Fruit fly (Drosophila melanogaster) whole organism, prepupa: ENCODE results near the gene CG7179.

ENCODE experiments used
- Blimp-1 ChIP-seq: fragments of 200-800 bp; sonication (Bioruptor generic); optimal IDR thresholded peaks from 3 replicates; lab custom pipeline; 2017; ENCODE audit warnings: missing biosample characterization, missing genetic modification characterization, mild to moderate bottlenecking, moderate library complexity, missing genetic modification reagents
- CG11294 ChIP-seq: fragments of 200-800 bp; sonication (Bioruptor generic); IDR thresholded peaks from 2 replicates; pipeline ENCODE4 v1.3.6; 2022; ENCODE audit warnings: missing biosample characterization, missing genetic modification characterization
- CG11762 ChIP-seq: fragments of 200-800 bp; sonication (Bioruptor generic); optimal IDR thresholded peaks from 3 replicates; lab custom pipeline; 2016; ENCODE audit warnings: missing biosample characterization, missing genetic modification characterization; ENCODE audit not compliant: insufficient read depth
- CG11902 ChIP-seq: fragments of 200-800 bp; sonication (Bioruptor generic); optimal IDR thresholded peaks from 3 replicates; lab custom pipeline; 2016; ENCODE audit warnings: missing biosample characterization, missing genetic modification characterization
- CG15336 ChIP-seq: fragments of 200-800 bp; sonication (Bioruptor generic); IDR thresholded peaks from 2 replicates; pipeline ENCODE4 v1.3.6; 2022; ENCODE audit warnings: missing biosample characterization, missing genetic modification characterization
- CG1621 ChIP-seq: fragments of 200-800 bp; sonication (Bioruptor generic); optimal IDR thresholded peaks from 3 replicates; lab custom pipeline; 2018; ENCODE audit warnings: missing biosample characterization, mild to moderate bottlenecking, missing genetic modification characterization
- CG3032 ChIP-seq: fragments of 200-800 bp; optimal IDR thresholded peaks from 2 replicates; lab custom pipeline; 2019; ENCODE audit warnings: missing biosample characterization, mild to moderate bottlenecking, missing genetic modification characterization, moderate library complexity
- CG31627 ChIP-seq: fragments of 200-800 bp; sonication (Bioruptor generic); optimal IDR thresholded peaks from 3 replicates; lab custom pipeline; 2016; ENCODE audit warnings: missing biosample characterization, missing genetic modification characterization
- CG34406 ChIP-seq: fragments of 200-800 bp; sonication (Bioruptor generic); optimal IDR thresholded peaks from 3 replicates; lab custom pipeline; 2016; ENCODE audit warnings: missing biosample characterization, missing genetic modification characterization
- CG3919 ChIP-seq: fragments of 200-800 bp; sonication (Bioruptor generic); optimal IDR thresholded peaks from 3 replicates; lab custom pipeline; 2016; ENCODE audit warnings: missing biosample characterization, missing genetic modification characterization
- CG4318 ChIP-seq: fragments of 200-800 bp; sonication (Bioruptor generic); optimal IDR thresholded peaks from 3 replicates; lab custom pipeline; 2017; ENCODE audit warnings: missing biosample characterization, mild to moderate bottlenecking, missing genetic modification characterization
- CG6163 ChIP-seq: fragments of 200-800 bp; sonication (Bioruptor generic); IDR thresholded peaks from 3 replicates; pipeline ENCODE4 v1.3.6; 2022; ENCODE audit warnings: missing biosample characterization, missing genetic modification characterization
- CG6276 ChIP-seq: fragments of 200-800 bp; sonication (Bioruptor generic); optimal IDR thresholded peaks from 2 replicates; lab custom pipeline; 2017; ENCODE audit warnings: missing biosample characterization, mild to moderate bottlenecking, missing genetic modification characterization
- CG6808 ChIP-seq: fragments of 200-800 bp; sonication (Bioruptor generic); optimal IDR thresholded peaks from 3 replicates; lab custom pipeline; 2017; ENCODE audit warnings: missing biosample characterization, missing genetic modification characterization, mild to moderate bottlenecking, moderate library complexity, missing genetic modification reagents
- CG6854 ChIP-seq: fragments of 200-800 bp; sonication (Bioruptor generic); optimal IDR thresholded peaks from 2 replicates; lab custom pipeline; 2017; ENCODE audit warnings: missing biosample characterization, mild to moderate bottlenecking, missing genetic modification characterization
- CG7368 ChIP-seq: fragments of 200-800 bp; sonication (Bioruptor generic); optimal IDR thresholded peaks from 3 replicates; lab custom pipeline; 2016; ENCODE audit warnings: missing biosample characterization, missing genetic modification characterization
- CG8319 ChIP-seq: fragments of 200-800 bp; sonication (Bioruptor generic); optimal IDR thresholded peaks from 3 replicates; lab custom pipeline; 2016; ENCODE audit warnings: missing biosample characterization, missing genetic modification characterization
- CG8632 ChIP-seq: fragments of 200-800 bp; sonication (Bioruptor generic); optimal IDR thresholded peaks from 3 replicates; lab custom pipeline; 2016; ENCODE audit warnings: missing biosample characterization, missing genetic modification characterization
- Eip78C ChIP-seq: fragments of 200-800 bp; sonication (Bioruptor generic); peaks from one replicate; lab custom pipeline; 2016; ENCODE audit warnings: missing biosample characterization, missing genetic modification characterization
- Eip93F ChIP-seq: fragments of 200-800 bp; sonication (Bioruptor generic); optimal IDR thresholded peaks from 2 replicates; lab custom pipeline; 2016; ENCODE audit warnings: missing biosample characterization, mild to moderate bottlenecking, missing genetic modification characterization
- Ets96B ChIP-seq: fragments of 200-800 bp; optimal IDR thresholded peaks from 2 replicates; lab custom pipeline; 2019; ENCODE audit warnings: missing biosample characterization, mild to moderate bottlenecking, missing genetic modification characterization, moderate library complexity
- Gug ChIP-seq: fragments of 200-800 bp; sonication (Bioruptor generic); IDR thresholded peaks from 2 replicates; pipeline ENCODE4 v1.3.6; 2022; ENCODE audit warnings: missing biosample characterization, missing genetic modification characterization
- Lpt ChIP-seq: fragments of 200-800 bp; sonication (Bioruptor generic); optimal IDR thresholded peaks from 3 replicates; lab custom pipeline; 2016; ENCODE audit warnings: missing biosample characterization, missing genetic modification characterization
- OdsH ChIP-seq: fragments of 200-800 bp; sonication (Bioruptor generic); optimal IDR thresholded peaks from 3 replicates; lab custom pipeline; 2016; ENCODE audit warnings: missing biosample characterization, missing genetic modification characterization
- Smox ChIP-seq: fragments of 200-800 bp; sonication (Bioruptor generic); optimal IDR thresholded peaks from 3 replicates; lab custom pipeline; 2016; ENCODE audit warnings: missing biosample characterization, missing genetic modification characterization
- Sox102F ChIP-seq: fragments of 200-800 bp; sonication (Bioruptor generic); optimal IDR thresholded peaks from 2 replicates; lab custom pipeline; 2016; ENCODE audit warnings: missing biosample characterization, mild to moderate bottlenecking, missing genetic modification characterization
- Sox14 ChIP-seq: fragments of 200-800 bp; sonication (Bioruptor generic); optimal IDR thresholded peaks from 3 replicates; lab custom pipeline; 2016; ENCODE audit warnings: missing biosample characterization, missing genetic modification characterization
- acj6 ChIP-seq: fragments of 200-800 bp; sonication (Bioruptor generic); optimal IDR thresholded peaks from 3 replicates; lab custom pipeline; 2016; ENCODE audit warnings: missing biosample characterization, missing genetic modification characterization
- dsx ChIP-seq: fragments of 200-800 bp; optimal IDR thresholded peaks from 3 replicates; lab custom pipeline; 2019; ENCODE audit warnings: missing biosample characterization, mild to moderate bottlenecking, missing genetic modification characterization, moderate library complexity; ENCODE audit not compliant: poor library complexity, severe bottlenecking
- esn ChIP-seq: fragments of 200-800 bp; sonication (Bioruptor generic); optimal IDR thresholded peaks from 2 replicates; lab custom pipeline; 2016; ENCODE audit warnings: missing biosample characterization, mild to moderate bottlenecking, missing genetic modification characterization, moderate library complexity
- fd59A ChIP-seq: fragments of 200-800 bp; sonication (Bioruptor generic); optimal IDR thresholded peaks from 2 replicates; lab custom pipeline; 2017; ENCODE audit warnings: missing biosample characterization, mild to moderate bottlenecking, missing genetic modification characterization, missing genetic modification reagents
- fkh ChIP-seq: fragments of 200-800 bp; sonication (Bioruptor generic); optimal IDR thresholded peaks from 3 replicates; lab custom pipeline; 2017; ENCODE audit warnings: missing biosample characterization, mild to moderate bottlenecking, missing genetic modification characterization, moderate library complexity
- lz ChIP-seq: fragments of 200-800 bp; sonication (Bioruptor generic); optimal IDR thresholded peaks from 3 replicates; lab custom pipeline; 2016; ENCODE audit warnings: missing biosample characterization, missing genetic modification characterization
- net ChIP-seq: fragments of 200-800 bp; sonication (Bioruptor generic); optimal IDR thresholded peaks from 3 replicates; lab custom pipeline; 2016; ENCODE audit warnings: missing biosample characterization, missing genetic modification characterization
- pdm3 ChIP-seq: fragments of 200-800 bp; sonication (Bioruptor generic); optimal IDR thresholded peaks from 3 replicates; lab custom pipeline; 2016; ENCODE audit warnings: missing biosample characterization, missing genetic modification characterization
- svp ChIP-seq: fragments of 200-800 bp; sonication (Bioruptor generic); peaks from one replicate; lab custom pipeline; 2016; ENCODE audit warnings: missing biosample characterization, missing genetic modification characterization
- vri ChIP-seq: fragments of 200-800 bp; sonication (Bioruptor generic); optimal IDR thresholded peaks from 3 replicates; lab custom pipeline; 2016; ENCODE audit warnings: missing biosample characterization, mild to moderate bottlenecking, missing genetic modification characterization

CG7179 gene

DNA sequence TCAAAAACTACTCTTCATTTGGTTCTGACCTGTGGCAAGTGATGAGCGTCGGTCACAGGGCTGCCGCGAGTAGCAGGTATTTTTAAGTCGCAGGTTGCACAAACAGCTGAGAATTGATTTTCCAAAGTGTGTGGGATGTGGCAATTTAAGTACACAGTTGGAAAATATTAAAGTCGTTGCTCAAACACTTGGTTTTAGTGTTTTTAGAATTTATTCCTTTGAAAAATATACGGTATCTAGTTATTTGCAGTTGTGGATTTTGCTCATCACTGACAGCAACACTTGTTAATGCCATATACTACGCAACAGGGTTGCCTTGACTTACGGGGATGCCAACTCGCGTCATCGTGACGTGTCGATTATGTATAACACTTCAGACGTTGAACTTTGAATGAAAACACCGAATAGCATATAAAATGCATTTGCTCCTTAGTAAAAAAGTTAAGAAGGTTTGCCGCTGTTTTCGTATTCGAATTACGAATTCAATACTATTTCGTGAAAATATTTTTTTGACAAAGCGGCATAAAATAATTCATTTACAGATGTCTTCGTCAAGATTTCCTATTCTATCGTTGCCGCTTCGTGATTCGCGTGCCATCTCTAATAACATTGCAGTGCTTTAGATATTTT, 22.1 kb upstream of the CG7179 start, which contains the start of the genes Herp and r2d2 (continued):
- peak; percentile 90 for TF ChIP-seq acj6 (GFP tag; lab: Kevin White, UChicago)
- TF ChIP-seq Smox = no peak
- peak; percentile 86 for TF ChIP-seq pdm3 (GFP tag; lab: Kevin White, UChicago)
- peak; percentile 81 for TF ChIP-seq Sox102F
- peak; percentile 79 for TF ChIP-seq CG1621 (tag; lab: Kevin White, UChicago)
- TF ChIP-seq CG11294 = peak; percentile 84
- peak; percentile 77 for TF ChIP-seq Lpt (GFP tag; lab: Kevin White, UChicago)
- TF ChIP-seq CG6854 (GFP tag; lab: Kevin White, UChicago) = peak; percentile 82
- TF ChIP-seq OdsH = peak; percentile 89

DNA sequence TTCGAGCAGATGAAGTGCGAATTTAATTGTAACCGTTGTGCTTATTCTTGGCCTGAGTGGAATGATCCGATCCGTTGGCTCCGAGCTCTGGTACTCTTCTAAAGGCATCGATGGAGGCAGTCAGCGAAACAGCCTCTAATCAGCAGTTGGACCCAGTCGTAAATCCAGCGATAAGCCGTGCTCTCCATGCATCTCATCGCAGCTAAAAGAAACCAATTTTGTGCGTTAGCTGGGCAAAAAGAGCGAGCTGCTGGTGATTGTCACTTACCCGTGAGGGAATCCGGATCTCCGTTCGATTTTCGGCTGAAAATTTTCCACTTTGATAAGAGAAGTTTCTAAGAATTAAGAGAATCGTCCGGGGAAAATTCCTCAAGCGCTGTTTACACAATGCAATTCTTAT, 18.0 kb upstream of the CG7179 start, which contains the start of gene LKRSDH:
Gene LKRSDH, minus strand, starts transcription at position 101 of the 400 bp plus-strand sequence.
- no peak for TF ChIP-seq Gug (GFP tag; lab: Robert Waterston, UW)
- no peak for TF ChIP-seq acj6 (GFP tag; lab: Kevin White, UChicago)
- no peak for TF ChIP-seq CG6276 (GFP tag; lab: Kevin White, UChicago)
- peak; percentile 35 for TF ChIP-seq svp (GFP tag; lab: Kevin White, UChicago)
- TF ChIP-seq Smox = no peak
- no peak for TF ChIP-seq fd59A (GFP tag; lab: Kevin White, UChicago)
- TF ChIP-seq Blimp-1 (GFP tag; lab: Kevin White, UChicago) = no peak

DNA sequence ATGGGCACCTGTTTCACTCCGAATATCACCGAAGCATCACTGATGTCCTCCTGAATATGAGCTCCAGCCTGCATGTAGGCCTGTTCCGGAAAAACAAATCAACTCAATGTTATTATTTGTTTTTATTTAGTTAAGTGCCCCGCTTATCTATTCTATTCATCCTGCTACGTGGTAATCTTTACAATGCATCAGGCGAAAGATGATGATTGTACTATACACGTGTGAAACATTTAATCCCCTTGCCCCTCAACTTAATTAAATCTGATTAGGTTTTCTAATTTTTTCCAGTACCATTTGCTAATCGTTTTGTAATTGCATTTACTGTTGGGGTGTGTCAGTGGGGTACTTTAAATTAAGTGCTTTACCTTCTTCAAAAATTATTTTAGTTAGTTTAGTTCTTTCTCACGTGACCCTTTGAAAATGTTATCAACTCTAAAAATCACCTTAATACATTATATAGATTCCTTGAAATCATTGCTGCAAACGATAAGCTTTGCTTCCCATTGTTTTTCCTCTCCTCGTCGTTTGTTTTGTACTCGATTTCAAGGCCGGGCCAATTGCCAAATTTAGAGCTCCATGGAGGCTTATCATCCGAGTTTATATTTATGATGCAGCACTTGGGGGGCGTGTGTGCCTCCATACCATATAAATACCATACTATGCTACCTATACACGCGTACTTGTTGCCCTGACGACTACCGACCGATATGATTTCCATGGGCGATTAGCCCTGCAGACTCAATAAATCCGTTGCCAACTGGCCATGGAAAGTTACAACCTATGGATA, 17.1 kb upstream of the CG7179 start:
- TF ChIP-seq CG11762 (no peak), fkh (GFP tag; lab: Kevin White, UChicago) (no peak), CG8319 (GFP tag; lab: Kevin White, UChicago) (no peak), vri (GFP tag; lab: Kevin White, UChicago) (no peak), Sox102F (no peak), net (GFP tag; lab: Kevin White, UChicago) (no peak), Smox (no peak), CG3032 (tag; lab: Kevin White, UChicago) (no peak), Eip78C (GFP tag; lab: Kevin White, UChicago) (no peak), lz (GFP tag; lab: Kevin White, UChicago) (no peak), fd59A (GFP tag; lab: Kevin White, UChicago) (no peak)
- TF ChIP-seq, all 60 proteins: peak for 0

DNA sequence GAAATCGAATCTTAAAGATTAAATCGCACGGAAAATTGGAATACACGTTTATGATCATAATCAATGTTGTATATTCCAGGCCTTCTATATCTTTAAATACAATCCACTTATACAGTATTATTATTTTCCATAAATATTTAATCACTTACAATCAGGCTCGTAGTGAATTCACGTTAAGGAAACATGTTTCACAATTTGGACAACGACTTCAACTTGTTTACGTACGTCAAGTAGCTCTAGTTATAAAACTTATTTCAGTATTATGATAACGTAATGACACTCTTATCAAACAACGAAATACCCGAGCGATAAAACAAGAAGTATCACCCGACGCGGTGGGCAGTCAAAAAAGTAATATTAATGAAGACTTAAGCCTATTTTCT, 13.5 kb upstream of the CG7179 start:
- no peak for TF ChIP-seq CG4318
- TF ChIP-seq Lpt (GFP tag; lab: Kevin White, UChicago) = no peak
- no peak for TF ChIP-seq Sox14 (GFP tag; lab: Kevin White, UChicago)
- TF ChIP-seq CG7368 (GFP tag; lab: Kevin White, UChicago) = no peak
- TF ChIP-seq CG6276 (GFP tag; lab: Kevin White, UChicago) = no peak

DNA sequence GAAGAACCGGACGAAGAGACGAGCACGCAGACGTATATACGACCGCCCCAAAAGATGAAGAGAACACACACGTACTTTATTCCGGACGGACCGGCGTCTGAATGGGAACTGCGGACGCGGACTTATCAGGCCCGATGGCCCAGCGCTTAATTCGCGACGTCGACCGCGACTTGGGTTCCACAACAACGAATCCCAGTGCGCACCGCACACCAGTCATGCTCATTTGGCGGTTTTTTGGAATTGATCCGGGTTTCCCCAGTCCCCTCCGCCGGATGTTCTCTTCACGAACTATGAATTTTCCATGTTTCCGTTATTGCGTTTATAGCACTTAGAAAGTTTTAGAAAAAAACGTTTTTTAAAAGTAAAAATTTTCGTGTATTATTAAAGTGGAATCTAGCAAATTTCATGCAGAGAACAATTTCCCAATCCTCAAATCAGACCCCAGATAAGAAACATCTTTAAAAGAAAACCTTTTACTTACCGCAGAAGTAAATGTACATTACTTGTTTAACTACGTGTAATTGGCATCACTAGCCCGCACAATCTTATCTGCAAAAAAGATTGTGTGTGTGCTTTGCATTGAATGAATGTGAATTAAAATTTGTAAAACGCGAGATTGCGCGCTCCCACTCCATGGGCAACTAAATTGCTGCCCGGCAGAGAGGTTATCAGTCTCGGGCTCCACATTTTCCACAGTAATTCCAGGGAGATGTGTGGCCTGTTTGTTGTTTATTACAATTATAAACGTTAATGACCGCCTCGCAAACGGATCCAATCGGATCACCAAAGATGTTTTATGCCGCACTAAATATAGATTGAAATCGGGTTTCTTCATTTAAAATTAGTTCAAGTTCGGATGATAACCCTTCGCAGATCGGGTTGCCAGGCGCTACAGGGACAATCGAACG, 12.9 kb upstream of the CG7179 start, which contains the start of gene CG7149:
Gene CG7149, minus strand, starts transcription at position 110 of the 908 bp plus-strand sequence.
- TF ChIP-seq vri (GFP tag; lab: Kevin White, UChicago) = peak; percentile 94
- no peak for TF ChIP-seq CG34406
- TF ChIP-seq CG4318 = no peak
- TF ChIP-seq acj6 (GFP tag; lab: Kevin White, UChicago) = peak; percentile 34
- no peak for TF ChIP-seq CG8632 (GFP tag; lab: Kevin White, UChicago)
- peak; percentile 60 for TF ChIP-seq esn (GFP tag; lab: Kevin White, UChicago)
- TF ChIP-seq CG3919 (GFP tag; lab: Kevin White, UChicago) = no peak
- no peak for TF ChIP-seq CG15336 (GFP tag; lab: Robert Waterston, UW)
- TF ChIP-seq OdsH = peak; percentile 33
- TF ChIP-seq Eip93F = no peak
- TF ChIP-seq CG31627 (GFP tag; lab: Kevin White, UChicago) = peak; percentile 47
- no peak for TF ChIP-seq CG11902 (GFP tag; lab: Kevin White, UChicago)
- peak; percentile 41 for TF ChIP-seq CG1621 (tag; lab: Kevin White, UChicago)
- TF ChIP-seq dsx (GFP tag; lab: Kevin White, UChicago) = no peak
- no peak for TF ChIP-seq CG6276 (GFP tag; lab: Kevin White, UChicago)
- TF ChIP-seq Sox102F = peak; percentile 14
- no peak for TF ChIP-seq Smox
- TF ChIP-seq CG6163 (GFP tag; lab: Robert Waterston, UW) = no peak; the same call in 2 of the 3 replicates
- TF ChIP-seq svp (GFP tag; lab: Kevin White, UChicago) = peak; percentile 98
- TF ChIP-seq Ets96B = peak; percentile 15
- peak; percentile 33 for TF ChIP-seq CG6808
- TF ChIP-seq CG3032 (tag; lab: Kevin White, UChicago) = no peak
